Fruit fly (Drosophila melanogaster) whole organism, embryonic: ENCODE data around the gene Osi21.

Experiments
- ATbp ChIP-seq: fragments of 200-800 bp; sonication (Bioruptor generic); optimal IDR thresholded peaks from 2 replicates; lab custom pipeline; 2017; ENCODE audit warnings: missing biosample characterization, mild to moderate bottlenecking, missing genetic modification characterization, missing genetic modification reagents
- C15 ChIP-seq: fragments of 200-800 bp; sonication (Bioruptor generic); IDR thresholded peaks from 3 replicates; pipeline ENCODE4 v1.3.6; 2022; ENCODE audit warnings: missing biosample characterization, missing genetic modification characterization
- CG10321 ChIP-seq: fragments of 200-800 bp; sonication (Bioruptor generic); IDR thresholded peaks from 2 replicates; pipeline ENCODE4 v1.3.6; 2022; ENCODE audit warnings: missing biosample characterization, missing genetic modification characterization
- CG10543 ChIP-seq: fragments of 200-800 bp; sonication (Bioruptor generic); optimal IDR thresholded peaks from 3 replicates; lab custom pipeline; 2017; ENCODE audit warnings: missing biosample characterization, mild to moderate bottlenecking, missing genetic modification characterization, moderate library complexity
- CG10654 ChIP-seq: fragments of 200-800 bp; sonication (Bioruptor generic); optimal IDR thresholded peaks from 2 replicates; lab custom pipeline; 2016; ENCODE audit warnings: missing biosample characterization, missing genetic modification characterization
- CG10959 ChIP-seq: fragments of 200-800 bp; sonication (Bioruptor generic); IDR thresholded peaks from 2 replicates; pipeline ENCODE4 v1.3.6; 2022; ENCODE audit warnings: missing biosample characterization, missing genetic modification characterization
- CG12236 ChIP-seq: fragments of 200-800 bp; sonication (Bioruptor generic); optimal IDR thresholded peaks from 2 replicates; lab custom pipeline; 2016; ENCODE audit warnings: missing biosample characterization, missing genetic modification characterization
- CG14441 ChIP-seq: fragments of 200-800 bp; sonication (Bioruptor generic); IDR thresholded peaks from 2 replicates; pipeline ENCODE4 v1.3.6; 2022; ENCODE audit warnings: missing biosample characterization, missing genetic modification characterization
- CG15514 ChIP-seq: fragments of 200-800 bp; sonication (Bioruptor generic); optimal IDR thresholded peaks from 3 replicates; lab custom pipeline; 2017; ENCODE audit warnings: missing biosample characterization, missing genetic modification characterization, mild to moderate bottlenecking, moderate library complexity, missing genetic modification reagents
- CG16863 ChIP-seq: fragments of 200-800 bp; sonication (Bioruptor generic); optimal IDR thresholded peaks from 3 replicates; lab custom pipeline; 2016; ENCODE audit warnings: missing biosample characterization, missing genetic modification characterization
- CG17186 ChIP-seq: fragments of 200-800 bp; sonication (Bioruptor generic); optimal IDR thresholded peaks from 3 replicates; lab custom pipeline; 2017; ENCODE audit warnings: missing biosample characterization, missing genetic modification reagents, missing genetic modification characterization
- CG18619 ChIP-seq: fragments of 200-800 bp; sonication (Bioruptor generic); optimal IDR thresholded peaks from 3 replicates; lab custom pipeline; 2017; ENCODE audit warnings: missing biosample characterization, mild to moderate bottlenecking, missing genetic modification characterization
- CG2202 ChIP-seq: fragments of 200-800 bp; sonication (Bioruptor generic); optimal IDR thresholded peaks from 2 replicates; lab custom pipeline; 2018; ENCODE audit warnings: missing biosample characterization, mild to moderate bottlenecking, missing genetic modification characterization
- CG2889 ChIP-seq: fragments of 200-800 bp; sonication (Bioruptor generic); IDR thresholded peaks from 3 replicates; pipeline ENCODE4 v1.3.6; 2022; ENCODE audit warnings: missing biosample characterization, missing genetic modification characterization
- CG30431 ChIP-seq: fragments of 200-800 bp; sonication (Bioruptor generic); optimal IDR thresholded peaks from 2 replicates; lab custom pipeline; 2017; ENCODE audit warnings: missing biosample characterization, missing genetic modification characterization
- CG3847 ChIP-seq: fragments of 200-800 bp; sonication (Bioruptor generic); IDR thresholded peaks from 2 replicates; pipeline ENCODE4 v1.3.6; 2022; ENCODE audit warnings: missing biosample characterization, missing genetic modification characterization
- CG43689 ChIP-seq: fragments of 200-800 bp; sonication (Bioruptor generic); IDR thresholded peaks from 2 replicates; pipeline ENCODE4 v1.3.6; 2022; ENCODE audit warnings: missing biosample characterization, missing genetic modification characterization
- CG6813 ChIP-seq: fragments of 200-800 bp; sonication (Bioruptor generic); optimal IDR thresholded peaks from 2 replicates; lab custom pipeline; 2017; ENCODE audit warnings: missing biosample characterization, missing genetic modification characterization, mild to moderate bottlenecking, moderate library complexity, missing genetic modification reagents
- CG7271 ChIP-seq: fragments of 200-800 bp; sonication (Bioruptor generic); optimal IDR thresholded peaks from 2 replicates; lab custom pipeline; 2018; ENCODE audit warnings: missing biosample characterization, mild to moderate bottlenecking, missing genetic modification characterization, moderate library complexity
- CG8281 ChIP-seq: fragments of 200-800 bp; sonication (Bioruptor generic); optimal IDR thresholded peaks from 2 replicates; lab custom pipeline; 2018; ENCODE audit warnings: missing biosample characterization, mild to moderate bottlenecking, missing genetic modification characterization, moderate library complexity
- CTCF ChIP-seq: fragments of 200-800 bp; sonication (Bioruptor generic); optimal IDR thresholded peaks from 2 replicates; lab custom pipeline; 2017; ENCODE audit warnings: missing biosample characterization, mild to moderate bottlenecking, missing genetic modification characterization, moderate library complexity
- CoRest ChIP-seq: fragments of 200-800 bp; sonication (Bioruptor generic); optimal IDR thresholded peaks from 3 replicates; lab custom pipeline; 2018; ENCODE audit warnings: missing biosample characterization, mild to moderate bottlenecking, missing genetic modification characterization, moderate library complexity
- Dbx ChIP-seq: fragments of 200-800 bp; sonication (Bioruptor generic); IDR thresholded peaks from 3 replicates; pipeline ENCODE4 v1.3.6; 2022; ENCODE audit warnings: missing biosample characterization, missing genetic modification characterization
- Drgx ChIP-seq: fragments of 200-800 bp; sonication (Bioruptor generic); IDR thresholded peaks from 2 replicates; pipeline ENCODE4 v1.3.6; 2022; ENCODE audit warnings: missing biosample characterization, missing genetic modification characterization
- Fer1 ChIP-seq: fragments of 200-800 bp; sonication (Bioruptor generic); optimal IDR thresholded peaks from 2 replicates; lab custom pipeline; 2017; ENCODE audit warnings: missing biosample characterization, mild to moderate bottlenecking, missing genetic modification characterization
- Fer3 ChIP-seq: fragments of 200-800 bp; sonication (Bioruptor generic); optimal IDR thresholded peaks from 2 replicates; lab custom pipeline; 2018; ENCODE audit warnings: missing biosample characterization, mild to moderate bottlenecking, missing genetic modification characterization, moderate library complexity
- Hey ChIP-seq: fragments of 200-800 bp; sonication (Bioruptor generic); optimal IDR thresholded peaks from 3 replicates; lab custom pipeline; 2018; ENCODE audit warnings: missing biosample characterization, mild to moderate bottlenecking, missing genetic modification characterization
- Hr39 ChIP-seq: fragments of >200 bp; optimal IDR thresholded peaks from 2 replicates; lab custom pipeline; 2017
- Hsf ChIP-seq: fragments of 200-800 bp; sonication (Bioruptor generic); optimal IDR thresholded peaks from 3 replicates; lab custom pipeline; 2016; ENCODE audit warnings: missing biosample characterization, missing genetic modification characterization
- Mes4 ChIP-seq: fragments of 200-800 bp; sonication (Bioruptor generic); optimal IDR thresholded peaks from 2 replicates; lab custom pipeline; 2016; ENCODE audit warnings: missing biosample characterization, missing genetic modification characterization
- Sin3A ChIP-seq: fragments of >200 bp; optimal IDR thresholded peaks from 2 replicates; lab custom pipeline; 2018
- amos ChIP-seq: fragments of 200-800 bp; sonication (Bioruptor generic); IDR thresholded peaks from 2 replicates; pipeline ENCODE4 v1.3.6; 2022; ENCODE audit warnings: missing biosample characterization, missing genetic modification characterization; ENCODE audit not compliant: partially characterized antibody
- chif ChIP-seq, 2 experiments: fragments of 200-800 bp; sonication (Bioruptor generic); optimal IDR thresholded peaks; 3 replicates each; lab custom pipeline; 2016; ENCODE audit warnings: missing biosample characterization in 2 of 2, missing genetic modification characterization in 2 of 2
- dan ChIP-seq: fragments of 200-800 bp; sonication (Bioruptor generic); IDR thresholded peaks from 2 replicates; pipeline ENCODE4 v1.3.6; 2022; ENCODE audit warnings: missing biosample characterization, missing genetic modification characterization
- danr ChIP-seq: fragments of 200-800 bp; sonication (Bioruptor generic); IDR thresholded peaks from 2 replicates; pipeline ENCODE4 v1.3.6; 2022; ENCODE audit warnings: missing biosample characterization, missing genetic modification characterization
- disco-r ChIP-seq: fragments of 200-800 bp; sonication (Bioruptor generic); optimal IDR thresholded peaks from 2 replicates; lab custom pipeline; 2016; ENCODE audit warnings: missing biosample characterization, missing genetic modification characterization
- ems ChIP-seq: fragments of 200-800 bp; sonication (Bioruptor generic); optimal IDR thresholded peaks from 3 replicates; lab custom pipeline; 2016; ENCODE audit warnings: missing biosample characterization, missing genetic modification characterization
- gfzf ChIP-seq: fragments of 200-800 bp; sonication (Bioruptor generic); optimal IDR thresholded peaks from 2 replicates; lab custom pipeline; 2016; ENCODE audit warnings: missing biosample characterization, mild to moderate bottlenecking, missing genetic modification characterization, moderate library complexity
- gro ChIP-seq: fragments of 200-800 bp; sonication (Bioruptor generic); optimal IDR thresholded peaks from 2 replicates; lab custom pipeline; 2016; ENCODE audit warnings: missing biosample characterization, missing genetic modification characterization
- gsb ChIP-seq: fragments of 200-800 bp; sonication (Bioruptor generic); IDR thresholded peaks from 2 replicates; pipeline ENCODE4 v1.3.6; 2022; ENCODE audit warnings: missing biosample characterization, missing genetic modification characterization
- ham ChIP-seq: fragments of 200-800 bp; sonication (Bioruptor generic); IDR thresholded peaks from 2 replicates; pipeline ENCODE4 v1.3.6; 2022; ENCODE audit warnings: missing biosample characterization, missing genetic modification characterization
- jumu ChIP-seq: fragments of 200-800 bp; sonication (Bioruptor generic); optimal IDR thresholded peaks from 3 replicates; lab custom pipeline; 2016; ENCODE audit warnings: missing biosample characterization, missing genetic modification characterization
- lola ChIP-seq, 3 experiments: fragments of >200 bp in 2 of 3; fragments of 200-800 bp in 1 of 3; sonication (Bioruptor generic) in 1 of 3; optimal IDR thresholded peaks; 2 replicates each; lab custom pipeline; 2017 to 2019; ENCODE audit warnings: missing biosample characterization in 3 of 3, missing genetic modification characterization in 3 of 3, mild to moderate bottlenecking in 1 of 3, moderate library complexity in 1 of 3
- nmo ChIP-seq: fragments of 200-800 bp; sonication (Bioruptor generic); optimal IDR thresholded peaks from 2 replicates; lab custom pipeline; 2018; ENCODE audit warnings: missing biosample characterization, mild to moderate bottlenecking, missing genetic modification characterization, moderate library complexity
- p53 ChIP-seq: fragments of 200-800 bp; sonication (Bioruptor generic); optimal IDR thresholded peaks from 2 replicates; lab custom pipeline; 2016; ENCODE audit warnings: missing biosample characterization, missing genetic modification characterization
- prd ChIP-seq, 3 experiments: fragments of >200 bp in 2 of 3; fragments of 200-800 bp in 1 of 3; sonication (Bioruptor generic) in 1 of 3; optimal IDR thresholded peaks in 2 of 3; IDR thresholded peaks in 1 of 3; 2 replicates in 2 of 3; 3 replicates in 1 of 3; pipeline versions ENCODE4 v1.3.6 to Lab custom; 2017 to 2022; ENCODE audit warnings: missing biosample characterization in 1 of 3, missing genetic modification characterization in 1 of 3
- sna ChIP-seq: fragments of 200-800 bp; sonication (Bioruptor generic); IDR thresholded peaks from 2 replicates; pipeline ENCODE4 v1.3.6; 2022; ENCODE audit warnings: missing biosample characterization, missing genetic modification characterization; ENCODE audit not compliant: partially characterized antibody
- stwl ChIP-seq: fragments of 200-800 bp; sonication (Bioruptor generic); optimal IDR thresholded peaks from 3 replicates; lab custom pipeline; 2018; ENCODE audit warnings: missing biosample characterization, mild to moderate bottlenecking, missing genetic modification characterization, moderate library complexity
- tio ChIP-seq: fragments of 200-800 bp; sonication (Bioruptor generic); optimal IDR thresholded peaks from 2 replicates; lab custom pipeline; 2017; ENCODE audit warnings: missing biosample characterization, missing genetic modification characterization, inconsistent platforms
- z ChIP-seq: fragments of 200-800 bp; sonication (Bioruptor generic); IDR thresholded peaks from 3 replicates; pipeline ENCODE4 v1.3.6; 2022; ENCODE audit warnings: missing biosample characterization, missing genetic modification characterization
- zen2 ChIP-seq: fragments of 200-800 bp; sonication (Bioruptor generic); IDR thresholded peaks from 3 replicates; pipeline ENCODE4 v1.3.6; 2022; ENCODE audit warnings: missing biosample characterization, missing genetic modification characterization; ENCODE audit not compliant: partially characterized antibody

Osi21 gene

DNA sequence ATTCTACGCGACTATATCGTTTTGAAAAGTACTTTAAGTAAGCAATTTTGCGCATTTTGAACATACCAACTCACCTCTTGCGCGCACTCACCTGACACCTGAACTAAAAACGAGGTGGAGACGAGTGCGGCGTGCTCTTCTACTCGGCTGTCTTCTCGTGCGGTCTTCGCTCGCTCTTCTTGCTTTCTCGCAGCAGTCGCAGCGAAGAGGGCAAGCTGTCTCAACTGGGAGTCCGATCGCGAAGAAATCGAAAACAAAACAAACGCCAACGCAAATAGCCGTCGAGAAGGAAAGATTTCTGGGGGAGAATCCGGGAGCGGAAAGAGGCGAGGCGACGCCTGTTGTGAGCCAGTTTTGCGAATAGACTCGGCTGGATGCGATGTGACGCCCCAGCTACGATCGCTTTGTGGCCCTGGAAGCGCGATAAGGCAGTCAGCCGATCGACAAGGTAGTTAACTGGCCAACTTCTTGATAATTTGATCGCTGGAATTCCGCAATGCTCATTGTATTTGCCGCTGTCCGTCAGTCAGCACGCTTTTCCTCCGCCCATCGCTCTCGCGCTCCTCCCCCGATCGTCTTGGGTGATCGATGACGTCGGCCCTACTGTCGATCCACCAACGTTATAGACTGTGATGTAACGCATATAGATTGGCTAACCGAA, 13.8 kb downstream of the Osi21 start (continued):
- TF ChIP-seq gsb (no peak), zen2 (GFP tag; lab: Robert Waterston, UW) (no peak), z (GFP tag; lab: Robert Waterston, UW) (0 out of 3 replicates have a peak, but pooled peaks have one; percentile 47), dan (GFP tag; lab: Robert Waterston, UW) (no peak), Mes4 (GFP tag; lab: Kevin White, UChicago) (no peak), Fer1 (GFP tag; lab: Kevin White, UChicago) (peak; percentile 64), CG18619 (GFP tag; lab: Kevin White, UChicago) (no peak), Hr39 (lab: Kevin White, UChicago) (no peak), CG15514 (GFP tag; lab: Kevin White, UChicago) (peak; percentile 82), CG10543 (peak; percentile 90), gfzf (GFP tag; lab: Kevin White, UChicago) (no peak), Dbx (GFP tag; lab: Robert Waterston, UW) (peak; percentile 55; the same call in 1 of the 3 replicates), Hsf (GFP tag; lab: Kevin White, UChicago) (no peak), prd (optimal IDR thresholded peaks at IDR 0.05; lab: Kevin White, UChicago) (no peak), prd (GFP tag; IDR thresholded peaks at IDR 0.05; lab: Robert Waterston, UW) (no peak), CG16863 (GFP tag; lab: Kevin White, UChicago) (no peak), disco-r (no peak), Fer3 (no peak), CG2889 (no peak), chif (GFP tag; optimal IDR thresholded peaks at IDR 0.05; lab: Kevin White, UChicago) (no peak), CG10959 (no peak), nmo (GFP tag; lab: Kevin White, UChicago) (no peak), danr (GFP tag; lab: Robert Waterston, UW) (no peak), CG30431 (GFP tag; lab: Kevin White, UChicago) (no peak), stwl (no peak), sna (no peak), Drgx (GFP tag; lab: Robert Waterston, UW) (peak; percentile 31; the same call in 1 of the 2 replicates), lola (GFP tag; optimal IDR thresholded peaks at IDR 0.05; lab: Kevin White, UChicago) (no peak), C15 (no peak; the same call in 2 of the 3 replicates), CoRest (tag; lab: Kevin White, UChicago) (no peak), CG14441 (no peak), CG43689 (GFP tag; lab: Robert Waterston, UW) (no peak), CG12236 (GFP tag; lab: Kevin White, UChicago) (no peak), tio (GFP tag; lab: Kevin White, UChicago) (no peak), amos (GFP tag; lab: Robert Waterston, UW) (peak; percentile 24; the same call in 1 of the 2 replicates), ham (GFP tag; lab: Robert Waterston, UW) (no peak), CG8281 (no peak), CG2202 (tag; lab: Kevin White, UChicago) (no peak), Hey (tag; lab: Kevin White, UChicago) (no peak), gro (GFP tag; lab: Kevin White, UChicago) (peak; percentile 38), CG10654 (GFP tag; lab: Kevin White, UChicago) (no peak), CTCF (GFP tag; lab: Kevin White, UChicago) (no peak), jumu (GFP tag; lab: Kevin White, UChicago) (no peak), Sin3A (no peak), ATbp (GFP tag; lab: Kevin White, UChicago) (no peak), p53 (GFP tag; lab: Kevin White, UChicago) (no peak), ems (GFP tag; lab: Kevin White, UChicago) (no peak), CG3847 (GFP tag; lab: Robert Waterston, UW) (no peak), CG7271 (tag; lab: Kevin White, UChicago) (no peak), CG6813 (GFP tag; lab: Kevin White, UChicago) (peak; percentile 17), CG10321 (no peak), CG17186 (GFP tag; lab: Kevin White, UChicago) (no peak)
